Worm (Caenorhabditis elegans) whole organism, L3 larva: ENCODE results near the gene B0001.7.

Experiments used
- R02D3.7 ChIP-seq: fragments of 150-350 bp; optimal IDR thresholded peaks from 2 replicates; lab custom pipeline; 2014; ENCODE audit warnings: missing biosample characterization, missing genetic modification characterization
- ama-1 ChIP-seq: fragments of 150-350 bp; optimal IDR thresholded peaks from 2 replicates; lab custom pipeline; 2018
- elt-3 ChIP-seq, 3 experiments: fragments of 150-350 bp in 1 of 3; sonication (generic microtip) in 2 of 3; optimal IDR thresholded peaks; 2 replicates in 2 of 3; 4 replicates in 1 of 3; lab custom pipeline; 2014 to 2017; ENCODE audit warnings: missing biosample characterization in 3 of 3, missing genetic modification characterization in 3 of 3
- eor-1 ChIP-seq, 2 experiments: fragments of 150-350 bp; optimal IDR thresholded peaks; 2 replicates each; lab custom pipeline; 2014 to 2018; ENCODE audit warnings: missing biosample characterization in 2 of 2, missing genetic modification characterization in 2 of 2
- nhr-67 ChIP-seq: fragments of 150-350 bp; optimal IDR thresholded peaks from 2 replicates; lab custom pipeline; 2014; ENCODE audit warnings: missing biosample characterization, missing genetic modification characterization
- snpc-4 ChIP-seq: fragments of 150-350 bp; optimal IDR thresholded peaks from 2 replicates; lab custom pipeline; 2014; ENCODE audit warnings: missing biosample characterization, missing genetic modification characterization
- ztf-11 ChIP-seq: fragments of 150-350 bp; optimal IDR thresholded peaks from 2 replicates; lab custom pipeline; 2014; ENCODE audit warnings: missing biosample characterization, missing genetic modification characterization

DNA sequence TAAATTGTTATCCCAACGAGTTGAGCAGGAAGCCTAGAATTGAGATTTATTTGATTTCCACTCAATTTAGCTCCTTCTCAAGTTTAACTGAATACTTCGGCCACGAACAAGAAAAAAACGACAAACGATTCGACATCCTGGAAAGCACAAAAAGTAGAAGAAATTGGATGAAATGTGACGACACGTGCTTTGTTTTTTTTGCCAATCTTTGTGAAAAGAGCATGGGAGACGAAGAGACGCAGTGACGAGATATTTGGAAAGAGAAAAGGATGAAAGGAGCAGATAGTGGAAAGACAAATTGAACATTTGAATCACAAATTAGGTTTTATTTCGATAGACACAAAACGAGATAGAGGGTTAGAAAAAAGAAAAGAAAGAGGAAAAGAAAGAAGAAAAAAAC, 39.5 kb downstream of the B0001.7 start:
- TF ChIP-seq R02D3.7 (tag; lab: Kevin White, UChicago) (no peak), nhr-67 (tag; lab: Kevin White, UChicago) (no peak), ama-1 (no peak), ztf-11 (tag; lab: Kevin White, UChicago) (no peak), elt-3 (tag; optimal IDR thresholded peaks at IDR 0.05; lab: Kevin White, UChicago) (no peak), eor-1 (tag; optimal IDR thresholded peaks at IDR 0.05; lab: Kevin White, UChicago) (no peak), snpc-4 (tag; lab: Kevin White, UChicago) (no peak)
